Fruit fly (Drosophila melanogaster) whole organism, prepupa: ENCODE measurements around the gene ry.

Source experiments
- Blimp-1 ChIP-seq: fragments of 200-800 bp; sonication (Bioruptor generic); optimal IDR thresholded peaks from 3 replicates; lab custom pipeline; 2017; ENCODE audit warnings: missing biosample characterization, missing genetic modification characterization, mild to moderate bottlenecking, moderate library complexity, missing genetic modification reagents
- CG10669 ChIP-seq: fragments of 200-800 bp; sonication (Bioruptor generic); optimal IDR thresholded peaks from 3 replicates; lab custom pipeline; 2018; ENCODE audit warnings: missing biosample characterization, mild to moderate bottlenecking, missing genetic modification characterization, moderate library complexity
- CG11762 ChIP-seq: fragments of 200-800 bp; sonication (Bioruptor generic); optimal IDR thresholded peaks from 3 replicates; lab custom pipeline; 2016; ENCODE audit warnings: missing biosample characterization, missing genetic modification characterization; ENCODE audit not compliant: insufficient read depth
- CG31627 ChIP-seq: fragments of 200-800 bp; sonication (Bioruptor generic); optimal IDR thresholded peaks from 3 replicates; lab custom pipeline; 2016; ENCODE audit warnings: missing biosample characterization, missing genetic modification characterization
- CG6163 ChIP-seq: fragments of 200-800 bp; sonication (Bioruptor generic); IDR thresholded peaks from 3 replicates; pipeline ENCODE4 v1.3.6; 2022; ENCODE audit warnings: missing biosample characterization, missing genetic modification characterization
- CG6854 ChIP-seq: fragments of 200-800 bp; sonication (Bioruptor generic); optimal IDR thresholded peaks from 2 replicates; lab custom pipeline; 2017; ENCODE audit warnings: missing biosample characterization, mild to moderate bottlenecking, missing genetic modification characterization
- Eip75B ChIP-seq: fragments of 200-800 bp; sonication (Bioruptor generic); optimal IDR thresholded peaks from 3 replicates; lab custom pipeline; 2016; ENCODE audit warnings: missing biosample characterization, missing genetic modification characterization
- Gug ChIP-seq: fragments of 200-800 bp; sonication (Bioruptor generic); IDR thresholded peaks from 2 replicates; pipeline ENCODE4 v1.3.6; 2022; ENCODE audit warnings: missing biosample characterization, missing genetic modification characterization
- Hr39 ChIP-seq: fragments of 200-800 bp; sonication (Bioruptor generic); optimal IDR thresholded peaks from 2 replicates; lab custom pipeline; 2016; ENCODE audit warnings: missing biosample characterization, missing genetic modification characterization
- OdsH ChIP-seq: fragments of 200-800 bp; sonication (Bioruptor generic); optimal IDR thresholded peaks from 3 replicates; lab custom pipeline; 2016; ENCODE audit warnings: missing biosample characterization, missing genetic modification characterization
- spab ChIP-seq: fragments of 200-800 bp; sonication (Bioruptor generic); optimal IDR thresholded peaks from 2 replicates; lab custom pipeline; 2017; ENCODE audit warnings: missing biosample characterization, mild to moderate bottlenecking, missing genetic modification characterization, missing genetic modification reagents
- ss ChIP-seq, 2 experiments: fragments of 200-800 bp; sonication (Bioruptor generic); optimal IDR thresholded peaks; 2 replicates in 1 of 2; 3 replicates in 1 of 2; lab custom pipeline; 2017 to 2018; ENCODE audit warnings: mild to moderate bottlenecking in 2 of 2, missing biosample characterization in 2 of 2, missing genetic modification characterization in 2 of 2, moderate library complexity in 1 of 2

dm6 chr3R:13032975-13033445, 682 bp downstream of the ry start:
- TF ChIP-seq Gug (GFP tag; lab: Robert Waterston, UW) = no peak
- TF ChIP-seq CG6163 (GFP tag; lab: Robert Waterston, UW) = no peak
- no peak for TF ChIP-seq OdsH (GFP tag; lab: Kevin White, UChicago)
- no peak for TF ChIP-seq CG31627
- TF ChIP-seq Hr39 = no peak
- no peak for TF ChIP-seq spab (GFP tag; lab: Kevin White, UChicago)
- no peak for TF ChIP-seq CG10669 (GFP tag; lab: Kevin White, UChicago)
- no peak for TF ChIP-seq CG11762 (GFP tag; lab: Kevin White, UChicago)
- TF ChIP-seq Blimp-1 (GFP tag; lab: Kevin White, UChicago) = no peak
- no peak for TF ChIP-seq ss (GFP tag; optimal IDR thresholded peaks at IDR 0.05; lab: Kevin White, UChicago)
- TF ChIP-seq CG6854 (GFP tag; lab: Kevin White, UChicago) = no peak
- TF ChIP-seq Eip75B (GFP tag; lab: Kevin White, UChicago) = no peak
